Fruit fly (Drosophila melanogaster): ENCODE data around the gene FER.

The FER gene

dm6 chr3R:9419300-9419652, 24.9 kb upstream of the FER start (continued):
- no peak for TF ChIP-seq CG30431 (GFP tag; optimal IDR thresholded peaks at IDR 0.05)
- no peak for TF ChIP-seq CG15601 (tag; optimal IDR thresholded peaks at IDR 0.05)
- no peak for TF ChIP-seq CG10321 (GFP tag; IDR thresholded peaks at IDR 0.05)
- no peak for TF ChIP-seq CG7928 (GFP tag; optimal IDR thresholded peaks at IDR 0.05)
- no peak for TF ChIP-seq Usf (GFP tag; optimal IDR thresholded peaks at IDR 0.05)
- no peak for TF ChIP-seq CG7963 (GFP tag; IDR thresholded peaks at IDR 0.05; ENCODE audit: partially characterized antibody)
- TF ChIP-seq D19B (GFP tag; optimal IDR thresholded peaks at IDR 0.05) = no peak
- TF ChIP-seq D19A (tag; optimal IDR thresholded peaks at IDR 0.05) = no peak
- TF ChIP-seq wor (GFP tag; IDR thresholded peaks at IDR 0.05) = no peak
- TF ChIP-seq CG13287 (GFP tag; IDR thresholded peaks at IDR 0.05; ENCODE audit: partially characterized antibody) = no peak
- no peak for TF ChIP-seq CG17328 (GFP tag; IDR thresholded peaks at IDR 0.05)
- TF ChIP-seq slbo (GFP tag; IDR thresholded peaks at IDR 0.05) = no peak
- no peak for TF ChIP-seq CG13296 (GFP tag; optimal IDR thresholded peaks at IDR 0.05)
- no peak for TF ChIP-seq Vsx1 (GFP tag; optimal IDR thresholded peaks at IDR 0.05)
- peak; percentile 85 for TF ChIP-seq Deaf1 (tag; optimal IDR thresholded peaks at IDR 0.05)
- TF ChIP-seq lab (GFP tag; optimal IDR thresholded peaks at IDR 0.05) = peak; percentile 7
- no peak for TF ChIP-seq Nf-YA (GFP tag; IDR thresholded peaks at IDR 0.05)
- no peak for TF ChIP-seq CG15479 (GFP tag; optimal IDR thresholded peaks at IDR 0.05)
- no peak for TF ChIP-seq shn (GFP tag; optimal IDR thresholded peaks at IDR 0.05)
- TF ChIP-seq HLHmδ (GFP tag; optimal IDR thresholded peaks at IDR 0.05) = peak; percentile 52
- peak; percentile 14 for TF ChIP-seq ftz-f1 (GFP tag; optimal IDR thresholded peaks at IDR 0.05)
- TF ChIP-seq sob (GFP tag; IDR thresholded peaks at IDR 0.05) = no peak
- TF ChIP-seq Bteb2 (GFP tag; optimal IDR thresholded peaks at IDR 0.05) = no peak
- TF ChIP-seq jumu (GFP tag; optimal IDR thresholded peaks at IDR 0.05) = no peak
- TF ChIP-seq cwo (GFP tag; optimal IDR thresholded peaks at IDR 0.05) = peak; percentile 70
- TF ChIP-seq CG11723 (GFP tag; optimal IDR thresholded peaks at IDR 0.05) = no peak
- no peak for TF ChIP-seq grn (GFP tag; optimal IDR thresholded peaks at IDR 0.05)
- TF ChIP-seq abd-A (tag; optimal IDR thresholded peaks at IDR 0.05) = peak; percentile 14
- no peak for TF ChIP-seq vnd (GFP tag; IDR thresholded peaks at IDR 0.05; ENCODE audit: partially characterized antibody)
- TF ChIP-seq CG17359 (tag; optimal IDR thresholded peaks at IDR 0.05) = no peak
- no peak for TF ChIP-seq GATAe (GFP tag; conservative IDR thresholded peaks at IDR 0.05)
- TF ChIP-seq peb (GFP tag; IDR thresholded peaks at IDR 0.05) = no peak
- no peak for TF ChIP-seq slou (GFP tag; optimal IDR thresholded peaks at IDR 0.05)
- TF ChIP-seq gsb-n (tag; optimal IDR thresholded peaks at IDR 0.05) = no peak
- no peak for TF ChIP-seq CG4404 (GFP tag; IDR thresholded peaks at IDR 0.05)
- no peak for TF ChIP-seq CG2120 (GFP tag; optimal IDR thresholded peaks at IDR 0.05)
- no peak for TF ChIP-seq CG6765 (GFP tag; optimal IDR thresholded peaks at IDR 0.05)
- TF ChIP-seq CG6175 (GFP tag; IDR thresholded peaks at IDR 0.05) = no peak
- no peak for TF ChIP-seq Atf6 (GFP tag; IDR thresholded peaks at IDR 0.05)
- TF ChIP-seq hth (optimal IDR thresholded peaks at IDR 0.05) = no peak
- TF ChIP-seq kah (GFP tag; optimal IDR thresholded peaks at IDR 0.05) = peak; percentile 79
- TF ChIP-seq CG34224 (GFP tag; IDR thresholded peaks at IDR 0.05; ENCODE audit: partially characterized antibody) = no peak
- TF ChIP-seq Chrac-16 (GFP tag; optimal IDR thresholded peaks at IDR 0.05) = no peak
- TF ChIP-seq CG13775 (GFP tag; optimal IDR thresholded peaks at IDR 0.05) = no peak
- TF ChIP-seq HmgD (GFP tag; optimal IDR thresholded peaks at IDR 0.05) = no peak
- TF ChIP-seq CG6254 (GFP tag; optimal IDR thresholded peaks at IDR 0.05) = no peak
- no peak for TF ChIP-seq CG31388 (GFP tag; optimal IDR thresholded peaks at IDR 0.05)
- peak; percentile 4 for TF ChIP-seq CG13894 (tag; optimal IDR thresholded peaks at IDR 0.05)
- no peak for TF ChIP-seq CG14860 (GFP tag; IDR thresholded peaks at IDR 0.05; ENCODE audit: partially characterized antibody)
- TF ChIP-seq CkIIα-i1 (GFP tag; IDR thresholded peaks at IDR 0.05) = no peak
- no peak for TF ChIP-seq CG14667 (GFP tag; IDR thresholded peaks at IDR 0.05)
- TF ChIP-seq Nf-YB (GFP tag; optimal IDR thresholded peaks at IDR 0.05) = no peak

Measured in whole organism, embryonic.